Worm (Caenorhabditis elegans) whole organism, L1 larva: ENCODE measurements around the gene ced-9.

ENCODE experiments used
- C16A3.4 ChIP-seq: fragments of 150-350 bp; optimal IDR thresholded peaks from 2 replicates; lab custom pipeline; 2014; ENCODE audit warnings: missing biosample characterization, missing genetic modification characterization
- Y116A8C.19 ChIP-seq: sonication (generic microtip); optimal IDR thresholded peaks from 2 replicates; lab custom pipeline; 2016; ENCODE audit warnings: missing compliant biosample characterization, missing genetic modification characterization, borderline replicate concordance
- aha-1 ChIP-seq: fragments of 150-350 bp; optimal IDR thresholded peaks from 2 replicates; lab custom pipeline; 2014; ENCODE audit warnings: missing biosample characterization, missing genetic modification characterization
- aly-2 ChIP-seq: fragments of 150-350 bp; optimal IDR thresholded peaks from 2 replicates; lab custom pipeline; 2014; ENCODE audit warnings: missing biosample characterization, missing genetic modification characterization
- ceh-82 ChIP-seq, 3 experiments: fragments of 150-350 bp in 1 of 3; sonication (generic microtip) in 2 of 3; optimal IDR thresholded peaks; 2 replicates each; lab custom pipeline; 2014 to 2017; ENCODE audit warnings: missing biosample characterization in 3 of 3, missing genetic modification characterization in 3 of 3
- ceh-90 ChIP-seq: sonication (generic microtip); optimal IDR thresholded peaks from 2 replicates; lab custom pipeline; 2016; ENCODE audit warnings: missing genetic modification characterization, missing compliant biosample characterization
- dsc-1 ChIP-seq: sonication (generic microtip); optimal IDR thresholded peaks from 2 replicates; lab custom pipeline; 2016; ENCODE audit warnings: mild to moderate bottlenecking, missing genetic modification characterization, missing compliant biosample characterization
- efl-1 ChIP-seq, 4 experiments: fragments of 150-350 bp; optimal IDR thresholded peaks in 3 of 4; peaks in 1 of 4; 1 replicate in 1 of 4; 2 replicates in 3 of 4; lab custom pipeline; 2014; ENCODE audit warnings: missing biosample characterization in 2 of 4, missing genetic modification characterization in 2 of 4, missing genetic modification reagents in 2 of 4
- efl-3 ChIP-seq: fragments of 200-800 bp; sonication (Bioruptor generic); optimal IDR thresholded peaks from 2 replicates; lab custom pipeline; 2018; ENCODE audit warnings: mild to moderate bottlenecking, missing genetic modification characterization, missing compliant biosample characterization
- fkh-4 ChIP-seq: sonication (generic microtip); optimal IDR thresholded peaks from 2 replicates; lab custom pipeline; 2016; ENCODE audit warnings: missing compliant biosample characterization, missing genetic modification characterization, borderline replicate concordance
- fkh-8 ChIP-seq: sonication (generic microtip); optimal IDR thresholded peaks from 2 replicates; lab custom pipeline; 2016; ENCODE audit warnings: mild to moderate bottlenecking, missing genetic modification characterization, missing compliant biosample characterization
- fos-1 ChIP-seq: fragments of 150-350 bp; optimal IDR thresholded peaks from 2 replicates; lab custom pipeline; 2014; ENCODE audit warnings: missing biosample characterization, missing genetic modification characterization
- isw-1 ChIP-seq: fragments of 200-800 bp; sonication (Bioruptor generic); IDR thresholded peaks from 2 replicates; pipeline ENCODE4 v1.3.6; 2022; ENCODE audit warnings: missing genetic modification characterization, missing compliant biosample characterization
- jun-1 ChIP-seq: fragments of 150-350 bp; optimal IDR thresholded peaks from 2 replicates; lab custom pipeline; 2014; ENCODE audit warnings: missing biosample characterization, missing genetic modification reagents, missing genetic modification characterization
- lin-13 ChIP-seq: fragments of 150-350 bp; optimal IDR thresholded peaks from 2 replicates; lab custom pipeline; 2014; ENCODE audit warnings: missing biosample characterization, missing genetic modification reagents, missing genetic modification characterization
- lin-14 ChIP-seq: fragments of 200-800 bp; sonication (Bioruptor generic); optimal IDR thresholded peaks from 2 replicates; lab custom pipeline; 2018; ENCODE audit warnings: mild to moderate bottlenecking, missing genetic modification characterization, moderate library complexity, missing compliant biosample characterization
- lin-15B ChIP-seq: fragments of 150-350 bp; sonication (generic microtip); optimal IDR thresholded peaks from 3 replicates; lab custom pipeline; 2014; ENCODE audit warnings: missing biosample characterization, missing genetic modification characterization
- lin-35 ChIP-seq, 2 experiments: fragments of 150-350 bp; optimal IDR thresholded peaks; 2 replicates each; lab custom pipeline; 2014; ENCODE audit warnings: missing biosample characterization in 2 of 2, missing genetic modification characterization in 2 of 2, missing genetic modification reagents in 2 of 2
- lir-3 ChIP-seq: sonication (generic microtip); optimal IDR thresholded peaks from 2 replicates; lab custom pipeline; 2016; ENCODE audit warnings: mild to moderate bottlenecking, missing genetic modification characterization, moderate library complexity, missing compliant biosample characterization; ENCODE audit not compliant: poor library complexity
- lsy-2 ChIP-seq, 2 experiments: fragments of 150-350 bp; optimal IDR thresholded peaks; 2 replicates each; lab custom pipeline; 2014; ENCODE audit warnings: missing biosample characterization in 2 of 2, missing genetic modification characterization in 2 of 2
- mab-9 ChIP-seq: fragments of 200-800 bp; sonication (Bioruptor generic); IDR thresholded peaks from 2 replicates; pipeline ENCODE4 v1.3.6; 2022; ENCODE audit warnings: missing genetic modification reagents, missing genetic modification characterization, missing compliant biosample characterization
- mep-1 ChIP-seq: fragments of 150-350 bp; optimal IDR thresholded peaks from 2 replicates; lab custom pipeline; 2014; ENCODE audit warnings: missing biosample characterization, missing genetic modification characterization
- nhr-12 ChIP-seq: sonication (generic microtip); optimal IDR thresholded peaks from 2 replicates; lab custom pipeline; 2017; ENCODE audit warnings: missing biosample characterization, missing genetic modification characterization
- nhr-19 ChIP-seq: fragments of 200-800 bp; sonication (Bioruptor generic); conservative IDR thresholded peaks from 2 replicates; pipeline ENCODE4 v1.3.6; 2022; ENCODE audit warnings: missing genetic modification characterization, missing compliant biosample characterization
- nhr-28 ChIP-seq: fragments of 150-350 bp; optimal IDR thresholded peaks from 2 replicates; lab custom pipeline; 2014; ENCODE audit warnings: missing biosample characterization, missing genetic modification characterization
- nhr-84 ChIP-seq: sonication (generic microtip); optimal IDR thresholded peaks from 2 replicates; lab custom pipeline; 2017; ENCODE audit warnings: missing biosample characterization, missing genetic modification characterization
- nhr-85 ChIP-seq: sonication (generic microtip); peaks from one replicate; lab custom pipeline; 2016; ENCODE audit warnings: missing genetic modification characterization, inconsistent platforms, missing compliant biosample characterization
- rnt-1 ChIP-seq: sonication (generic microtip); optimal IDR thresholded peaks from 2 replicates; lab custom pipeline; 2016; ENCODE audit warnings: mild to moderate bottlenecking, missing genetic modification characterization, moderate library complexity, missing compliant biosample characterization
- skn-1 ChIP-seq: fragments of 150-350 bp; optimal IDR thresholded peaks from 2 replicates; lab custom pipeline; 2014; ENCODE audit warnings: missing biosample characterization, missing genetic modification characterization
- snu-23 ChIP-seq: sonication (generic microtip); optimal IDR thresholded peaks from 2 replicates; lab custom pipeline; 2016; ENCODE audit warnings: missing genetic modification characterization, missing compliant biosample characterization
- sup-37 ChIP-seq: fragments of 200-800 bp; sonication (Bioruptor generic); optimal IDR thresholded peaks from 2 replicates; lab custom pipeline; 2018; ENCODE audit warnings: mild to moderate bottlenecking, missing genetic modification characterization, missing compliant biosample characterization
- tbx-2 ChIP-seq: sonication (generic microtip); optimal IDR thresholded peaks from 2 replicates; lab custom pipeline; 2016; ENCODE audit warnings: missing genetic modification characterization, missing compliant biosample characterization
- unc-130 ChIP-seq: fragments of 150-350 bp; optimal IDR thresholded peaks from 2 replicates; lab custom pipeline; 2017; ENCODE audit warnings: missing biosample characterization, missing genetic modification characterization, inconsistent platforms
- unc-30 ChIP-seq: sonication (generic microtip); optimal IDR thresholded peaks from 2 replicates; lab custom pipeline; 2017; ENCODE audit warnings: missing biosample characterization, missing genetic modification characterization
- unc-98 ChIP-seq: fragments of 200-800 bp; sonication (Bioruptor generic); IDR thresholded peaks from 2 replicates; pipeline ENCODE4 v1.3.6; 2022; ENCODE audit warnings: missing genetic modification characterization, missing compliant biosample characterization
- xbp-1 ChIP-seq: sonication (generic microtip); optimal IDR thresholded peaks from 2 replicates; lab custom pipeline; 2016; ENCODE audit warnings: missing genetic modification characterization, missing compliant biosample characterization
- ztf-11 ChIP-seq, 2 experiments: sonication (generic microtip); optimal IDR thresholded peaks; 2 replicates each; lab custom pipeline; 2016 to 2017; ENCODE audit warnings: missing genetic modification characterization in 2 of 2, missing biosample characterization in 1 of 2, missing compliant biosample characterization in 1 of 2
- ztf-4 ChIP-seq: fragments of 150-350 bp; optimal IDR thresholded peaks from 2 replicates; lab custom pipeline; 2014; ENCODE audit warnings: missing biosample characterization, missing genetic modification characterization

Gene ced-9

ce11 chrIII:10338992-10339852 lies 4.2 kb downstream of the ced-9 start (continued):
- TF ChIP-seq mep-1 (tag; lab: Kevin White, UChicago) (no peak), lin-14 (GFP tag; lab: Kevin White, UChicago) (peak; percentile 53), unc-30 (tag; lab: Kevin White, UChicago) (no peak), ztf-4 (tag; lab: Kevin White, UChicago) (no peak)

ce11 chrIII:10339949-10340348 lies 5.0 kb downstream of the ced-9 start:
- TF ChIP-seq nhr-84 (tag; lab: Kevin White, UChicago) (no peak), efl-1 (optimal IDR thresholded peaks at IDR 0.05; lab: Kevin White, UChicago) (no peak), efl-1 (GFP tag; optimal IDR thresholded peaks at IDR 0.05 in 1 of 2; lab: Kevin White, UChicago) (peak in 1 of 2 experiments; percentile 56)

- TF ChIP-seq lir-3 = no peak
- no peak for TF ChIP-seq fos-1 (tag; lab: Kevin White, UChicago)
- no peak for TF ChIP-seq jun-1 (tag; lab: Kevin White, UChicago)
- TF ChIP-seq tbx-2 (tag; lab: Kevin White, UChicago) = no peak
- no peak for TF ChIP-seq nhr-12 (tag; lab: Kevin White, UChicago)
- no peak for TF ChIP-seq efl-3 (GFP tag; lab: Kevin White, UChicago)
These were observed 6.8 kb downstream of the ced-9 start, which contains the start of gene tbx-9 for ce11 chrIII:10341758-10342157. tbx-9 (minus strand) TSS chrIII:10341858.

- TF ChIP-seq efl-1 (optimal IDR thresholded peaks at IDR 0.05; lab: Kevin White, UChicago) = no peak
- peak in 1 of 2 experiments; percentile 20 for TF ChIP-seq efl-1 (GFP tag; optimal IDR thresholded peaks at IDR 0.05 in 1 of 2; lab: Kevin White, UChicago)
- TF ChIP-seq nhr-85 (tag; lab: Kevin White, UChicago) = peak; percentile 36
- TF ChIP-seq C16A3.4 = no peak
These were observed 9.8 kb downstream of the ced-9 start for ce11 chrIII:10344762-10345161.

ce11 chrIII:10347049-10347448 lies 12.1 kb downstream of the ced-9 start, which contains the start of gene tbx-8:
tbx-8 (plus strand) TSS chrIII:10347349.
- no peak for TF ChIP-seq isw-1
- no peak for TF ChIP-seq unc-130 (tag; lab: Kevin White, UChicago)
- TF ChIP-seq dsc-1 (tag; lab: Kevin White, UChicago) = no peak
- no peak for TF ChIP-seq rnt-1 (tag; lab: Kevin White, UChicago)
- no peak for TF ChIP-seq snu-23 (GFP tag; lab: Kevin White, UChicago)

- TF ChIP-seq nhr-28 = no peak
- TF ChIP-seq mab-9 (GFP tag; lab: Robert Waterston, UW) = no peak
- TF ChIP-seq ztf-11 (tag; optimal IDR thresholded peaks at IDR 0.05; lab: Kevin White, UChicago) = no peak
- TF ChIP-seq aly-2 (tag; lab: Kevin White, UChicago) = no peak
- TF ChIP-seq Y116A8C.19 (tag; lab: Kevin White, UChicago) = no peak
- TF ChIP-seq skn-1 (tag; lab: Kevin White, UChicago) = no peak
- TF ChIP-seq nhr-19 (GFP tag; lab: Robert Waterston, UW) = no peak
- no peak for TF ChIP-seq dsc-1 (tag; lab: Kevin White, UChicago)
- no peak for TF ChIP-seq fkh-8
- no peak for TF ChIP-seq sup-37 (GFP tag; lab: Kevin White, UChicago)
- TF ChIP-seq lsy-2 (tag; optimal IDR thresholded peaks at IDR 0.05; lab: Kevin White, UChicago) = no peak
- no peak for TF ChIP-seq ceh-82 (tag; optimal IDR thresholded peaks at IDR 0.05; lab: Kevin White, UChicago)
- no peak for TF ChIP-seq lin-15B (tag; lab: Kevin White, UChicago)
- no peak for TF ChIP-seq ceh-90 (tag; lab: Kevin White, UChicago)
- no peak for TF ChIP-seq lin-35 (GFP tag; optimal IDR thresholded peaks at IDR 0.05; lab: Kevin White, UChicago)
- no peak for TF ChIP-seq unc-98 (GFP tag; lab: Robert Waterston, UW)
- no peak for TF ChIP-seq aha-1 (tag; lab: Kevin White, UChicago)
- no peak for TF ChIP-seq fkh-4 (tag; lab: Kevin White, UChicago)
- TF ChIP-seq lin-13 (GFP tag; lab: Kevin White, UChicago) = no peak
- TF ChIP-seq xbp-1 (tag; lab: Kevin White, UChicago) = no peak
These were observed 16.7 kb downstream of the ced-9 start, which contains the start of gene T07C4.3 for ce11 chrIII:10351595-10352207. T07C4.3 (plus strand) TSS chrIII:10352157.
